Worm (Caenorhabditis elegans) whole organism, L3 larva: Measurements from ENCODE around the gene vamp-7.

Experiments
- ZK546.5 ChIP-seq: sonication (generic microtip); optimal IDR thresholded peaks from 2 replicates; lab custom pipeline; 2017; ENCODE audit warnings: missing biosample characterization, missing genetic modification characterization
- aly-2 ChIP-seq: fragments of 150-350 bp; optimal IDR thresholded peaks from 2 replicates; lab custom pipeline; 2014; ENCODE audit warnings: missing biosample characterization, missing genetic modification characterization
- ama-1 ChIP-seq: fragments of 150-350 bp; optimal IDR thresholded peaks from 2 replicates; lab custom pipeline; 2018
- ceh-16 ChIP-seq: sonication (generic microtip); optimal IDR thresholded peaks from 2 replicates; lab custom pipeline; 2017; ENCODE audit warnings: missing biosample characterization, missing genetic modification characterization
- ceh-28 ChIP-seq: fragments of 150-350 bp; optimal IDR thresholded peaks from 2 replicates; lab custom pipeline; 2014; ENCODE audit warnings: missing biosample characterization, missing genetic modification reagents, missing genetic modification characterization
- ceh-82 ChIP-seq: fragments of 150-350 bp; optimal IDR thresholded peaks from 2 replicates; lab custom pipeline; 2014; ENCODE audit warnings: missing biosample characterization, missing genetic modification characterization
- daf-12 ChIP-seq: fragments of 150-350 bp; optimal IDR thresholded peaks from 2 replicates; lab custom pipeline; 2014; ENCODE audit warnings: missing biosample characterization, missing genetic modification reagents, missing genetic modification characterization
- egl-27 ChIP-seq: sonication (generic microtip); optimal IDR thresholded peaks from 4 replicates; lab custom pipeline; 2017; ENCODE audit warnings: missing biosample characterization, missing genetic modification reagents, missing genetic modification characterization
- egl-5 ChIP-seq: fragments of 150-350 bp; optimal IDR thresholded peaks from 2 replicates; lab custom pipeline; 2017; ENCODE audit warnings: missing biosample characterization, missing genetic modification reagents, missing genetic modification characterization, inconsistent platforms
- elt-2 ChIP-seq: sonication (generic microtip); optimal IDR thresholded peaks from 2 replicates; lab custom pipeline; 2016; ENCODE audit warnings: missing genetic modification reagents, mild to moderate bottlenecking, missing genetic modification characterization, missing compliant biosample characterization
- elt-3 ChIP-seq, 3 experiments: fragments of 150-350 bp in 1 of 3; sonication (generic microtip) in 2 of 3; optimal IDR thresholded peaks; 2 replicates in 2 of 3; 4 replicates in 1 of 3; lab custom pipeline; 2014 to 2017; ENCODE audit warnings: missing biosample characterization in 3 of 3, missing genetic modification characterization in 3 of 3
- eor-1 ChIP-seq, 2 experiments: fragments of 150-350 bp; optimal IDR thresholded peaks; 2 replicates each; lab custom pipeline; 2014 to 2018; ENCODE audit warnings: missing biosample characterization in 2 of 2, missing genetic modification characterization in 2 of 2
- fkh-10 ChIP-seq: sonication (generic microtip); optimal IDR thresholded peaks from 2 replicates; lab custom pipeline; 2017; ENCODE audit warnings: missing biosample characterization, missing genetic modification reagents, missing genetic modification characterization
- fkh-2 ChIP-seq: fragments of 150-350 bp; optimal IDR thresholded peaks from 2 replicates; lab custom pipeline; 2014; ENCODE audit warnings: missing biosample characterization, missing genetic modification reagents, missing genetic modification characterization
- fos-1 ChIP-seq: fragments of 150-350 bp; optimal IDR thresholded peaks from 2 replicates; lab custom pipeline; 2014; ENCODE audit warnings: missing biosample characterization, missing genetic modification characterization
- hmg-11 ChIP-seq: sonication (generic microtip); optimal IDR thresholded peaks from 2 replicates; lab custom pipeline; 2016; ENCODE audit warnings: missing genetic modification characterization, missing compliant biosample characterization
- jun-1 ChIP-seq: fragments of 150-350 bp; optimal IDR thresholded peaks from 2 replicates; lab custom pipeline; 2014; ENCODE audit warnings: missing biosample characterization, missing genetic modification reagents, missing genetic modification characterization
- lin-39 ChIP-seq: fragments of 150-350 bp; optimal IDR thresholded peaks from 2 replicates; lab custom pipeline; 2018; ENCODE audit warnings: missing biosample characterization, missing genetic modification reagents, missing genetic modification characterization
- lsy-12 ChIP-seq: sonication (generic microtip); optimal IDR thresholded peaks from 2 replicates; lab custom pipeline; 2016; ENCODE audit warnings: mild to moderate bottlenecking, missing genetic modification characterization, missing compliant biosample characterization
- mdl-1 ChIP-seq: fragments of 150-350 bp; optimal IDR thresholded peaks from 2 replicates; lab custom pipeline; 2014; ENCODE audit warnings: missing biosample characterization, missing genetic modification characterization
- mml-1 ChIP-seq: fragments of 150-350 bp; sonication (generic microtip); optimal IDR thresholded peaks from 3 replicates; lab custom pipeline; 2014; ENCODE audit warnings: missing biosample characterization, missing genetic modification characterization
- nfya-1 ChIP-seq: sonication (generic microtip); optimal IDR thresholded peaks from 2 replicates; lab custom pipeline; 2017; ENCODE audit warnings: missing genetic modification characterization, mild to moderate bottlenecking, missing compliant biosample characterization, antibody characterized with exemption, moderate library complexity; ENCODE audit not compliant: insufficient read depth
- nhr-11 ChIP-seq: fragments of 150-350 bp; optimal IDR thresholded peaks from 2 replicates; lab custom pipeline; 2014; ENCODE audit warnings: missing biosample characterization, missing genetic modification characterization
- nhr-12 ChIP-seq: fragments of 150-350 bp; optimal IDR thresholded peaks from 2 replicates; lab custom pipeline; 2014; ENCODE audit warnings: missing biosample characterization, missing genetic modification characterization
- nhr-23 ChIP-seq: fragments of 150-350 bp; optimal IDR thresholded peaks from 2 replicates; lab custom pipeline; 2014; ENCODE audit warnings: missing biosample characterization, missing genetic modification reagents, missing genetic modification characterization
- nhr-237 ChIP-seq: fragments of 150-350 bp; optimal IDR thresholded peaks from 2 replicates; lab custom pipeline; 2014; ENCODE audit warnings: missing biosample characterization, missing genetic modification characterization
- nhr-25 ChIP-seq: sonication (generic microtip); optimal IDR thresholded peaks from 2 replicates; lab custom pipeline; 2017; ENCODE audit warnings: missing biosample characterization, missing genetic modification characterization
- nhr-28 ChIP-seq: fragments of 150-350 bp; optimal IDR thresholded peaks from 2 replicates; lab custom pipeline; 2014; ENCODE audit warnings: missing biosample characterization, missing genetic modification characterization
- nhr-67 ChIP-seq: fragments of 150-350 bp; optimal IDR thresholded peaks from 2 replicates; lab custom pipeline; 2014; ENCODE audit warnings: missing biosample characterization, missing genetic modification characterization
- nhr-76 ChIP-seq: fragments of 150-350 bp; sonication (generic microtip); optimal IDR thresholded peaks from 5 replicates; lab custom pipeline; 2014; ENCODE audit warnings: missing biosample characterization, missing genetic modification characterization
- nhr-77 ChIP-seq: fragments of 150-350 bp; optimal IDR thresholded peaks from 2 replicates; lab custom pipeline; 2014; ENCODE audit warnings: missing biosample characterization, missing genetic modification characterization
- pha-4 ChIP-seq: fragments of 150-350 bp; optimal IDR thresholded peaks from 2 replicates; lab custom pipeline; 2014; ENCODE audit warnings: missing biosample characterization, missing genetic modification reagents, missing genetic modification characterization
- pqm-1 ChIP-seq: fragments of 150-350 bp; optimal IDR thresholded peaks from 2 replicates; lab custom pipeline; 2017; ENCODE audit warnings: missing biosample characterization, missing genetic modification characterization, inconsistent platforms
- sea-2 ChIP-seq: fragments of 150-350 bp; sonication (generic microtip); optimal IDR thresholded peaks from 4 replicates; lab custom pipeline; 2014; ENCODE audit warnings: missing biosample characterization, missing genetic modification reagents, missing genetic modification characterization
- skn-1 ChIP-seq: fragments of 150-350 bp; optimal IDR thresholded peaks from 2 replicates; lab custom pipeline; 2014; ENCODE audit warnings: missing biosample characterization, missing genetic modification characterization
- snpc-4 ChIP-seq: fragments of 150-350 bp; optimal IDR thresholded peaks from 2 replicates; lab custom pipeline; 2014; ENCODE audit warnings: missing biosample characterization, missing genetic modification characterization
- tbx-2 ChIP-seq: sonication (generic microtip); optimal IDR thresholded peaks from 2 replicates; lab custom pipeline; 2016; ENCODE audit warnings: mild to moderate bottlenecking, missing genetic modification characterization, missing compliant biosample characterization
- unc-39 ChIP-seq: sonication (generic microtip); optimal IDR thresholded peaks from 4 replicates; lab custom pipeline; 2017; ENCODE audit warnings: missing biosample characterization, missing genetic modification characterization
- unc-62 ChIP-seq: fragments of 150-350 bp; sonication (generic microtip); optimal IDR thresholded peaks from 4 replicates; lab custom pipeline; 2014; ENCODE audit warnings: missing biosample characterization, missing genetic modification reagents, missing genetic modification characterization
- zag-1 ChIP-seq: fragments of 150-350 bp; optimal IDR thresholded peaks from 2 replicates; lab custom pipeline; 2014; ENCODE audit warnings: missing biosample characterization, missing genetic modification characterization
- ztf-11 ChIP-seq: fragments of 150-350 bp; optimal IDR thresholded peaks from 2 replicates; lab custom pipeline; 2014; ENCODE audit warnings: missing biosample characterization, missing genetic modification characterization
- ztf-4 ChIP-seq: fragments of 150-350 bp; optimal IDR thresholded peaks from 2 replicates; lab custom pipeline; 2014; ENCODE audit warnings: missing biosample characterization, missing genetic modification characterization

Gene vamp-7

ce11 chrIV:2573122-2573521, 34.7 kb upstream of the vamp-7 start:
- TF ChIP-seq nhr-11 (no peak), lin-39 (tag; lab: Kevin White, UChicago) (no peak), nhr-23 (tag; lab: Kevin White, UChicago) (no peak), nhr-76 (tag; lab: Kevin White, UChicago) (no peak), ceh-28 (tag; lab: Kevin White, UChicago) (no peak), pha-4 (tag; lab: Kevin White, UChicago) (no peak), fos-1 (tag; lab: Kevin White, UChicago) (no peak), hmg-11 (no peak), egl-27 (tag; lab: Kevin White, UChicago) (no peak), elt-3 (tag; optimal IDR thresholded peaks at IDR 0.05; lab: Kevin White, UChicago) (no peak), nhr-67 (no peak), fkh-2 (tag; lab: Kevin White, UChicago) (no peak), sea-2 (GFP tag; lab: Kevin White, UChicago) (no peak)

ce11 chrIV:2581483-2581882, 26.4 kb upstream of the vamp-7 start, which contains the start of gene nhr-242:
TSS of gene nhr-242 (minus strand) at chrIV:2581583.
- TF ChIP-seq skn-1 (no peak), nhr-76 (tag; lab: Kevin White, UChicago) (no peak), ceh-16 (tag; lab: Kevin White, UChicago) (no peak), nhr-77 (tag; lab: Kevin White, UChicago) (no peak), unc-39 (tag; lab: Kevin White, UChicago) (no peak), egl-27 (tag; lab: Kevin White, UChicago) (no peak), lsy-12 (tag; lab: Kevin White, UChicago) (no peak), nhr-12 (tag; lab: Kevin White, UChicago) (no peak), fkh-2 (tag; lab: Kevin White, UChicago) (no peak)

ce11 chrIV:2597417-2597816, 10.4 kb upstream of the vamp-7 start, which contains the start of gene Y69A2AR.47:
TSS of gene Y69A2AR.47 (plus strand) at chrIV:2597717.
- TF ChIP-seq pqm-1 (tag; lab: Kevin White, UChicago) (no peak), pha-4 (tag; lab: Kevin White, UChicago) (no peak), nhr-237 (tag; lab: Kevin White, UChicago) (no peak), nhr-25 (no peak), egl-27 (tag; lab: Kevin White, UChicago) (no peak), egl-5 (tag; lab: Kevin White, UChicago) (no peak), ceh-16 (tag; lab: Kevin White, UChicago) (no peak), daf-12 (tag; lab: Kevin White, UChicago) (no peak), nhr-12 (tag; lab: Kevin White, UChicago) (no peak), skn-1 (no peak)

- TF ChIP-seq mdl-1 (tag; lab: Kevin White, UChicago) (peak; percentile 42), hmg-11 (peak; percentile 92), egl-27 (tag; lab: Kevin White, UChicago) (no peak), sea-2 (GFP tag; lab: Kevin White, UChicago) (peak; percentile 18), ceh-28 (tag; lab: Kevin White, UChicago) (peak; percentile 87), nhr-67 (no peak), ztf-11 (tag; lab: Kevin White, UChicago) (no peak), ztf-4 (tag; lab: Kevin White, UChicago) (peak; percentile 36), lsy-12 (tag; lab: Kevin White, UChicago) (no peak), pha-4 (tag; lab: Kevin White, UChicago) (peak; percentile 95), zag-1 (no peak), nhr-237 (tag; lab: Kevin White, UChicago) (no peak), daf-12 (tag; lab: Kevin White, UChicago) (no peak), aly-2 (tag; lab: Kevin White, UChicago) (no peak), fos-1 (tag; lab: Kevin White, UChicago) (peak; percentile 45), ceh-82 (peak; percentile 23), nhr-23 (tag; lab: Kevin White, UChicago) (peak; percentile 76), ama-1 (peak; percentile 88), eor-1 (tag; optimal IDR thresholded peaks at IDR 0.05; lab: Kevin White, UChicago) (no peak), unc-62 (GFP tag; lab: Kevin White, UChicago) (peak; percentile 40), jun-1 (tag; lab: Kevin White, UChicago) (peak; percentile 87), elt-2 (tag; lab: Kevin White, UChicago) (peak; percentile 64), ceh-16 (tag; lab: Kevin White, UChicago) (no peak), nhr-76 (tag; lab: Kevin White, UChicago) (no peak), skn-1 (peak; percentile 27), nfya-1 (peak; percentile 94), snpc-4 (tag; lab: Kevin White, UChicago) (peak; percentile 21), lin-39 (tag; lab: Kevin White, UChicago) (peak; percentile 64), fkh-10 (GFP tag; lab: Kevin White, UChicago) (peak; percentile 68), nhr-77 (tag; lab: Kevin White, UChicago) (no peak), nhr-25 (peak; percentile 86), egl-5 (tag; lab: Kevin White, UChicago) (peak; percentile 67), nhr-12 (tag; lab: Kevin White, UChicago) (no peak), nhr-28 (tag; lab: Kevin White, UChicago) (no peak), ZK546.5 (tag; lab: Kevin White, UChicago) (no peak), mml-1 (tag; lab: Kevin White, UChicago) (no peak), fkh-2 (tag; lab: Kevin White, UChicago) (no peak), pqm-1 (tag; lab: Kevin White, UChicago) (peak; percentile 76), unc-39 (tag; lab: Kevin White, UChicago) (no peak), tbx-2 (tag; lab: Kevin White, UChicago) (peak; percentile 44), nhr-11 (peak; percentile 1)
Measured at ce11 chrIV:2599634-2600033, 8.2 kb upstream of the vamp-7 start.
